Worm (Caenorhabditis elegans) whole organism, midembryonic: ENCODE measurements around the gene F45E1.4.

Experiments
- T22C8.4 ChIP-seq: fragments of 200-800 bp; sonication (Bioruptor generic); IDR thresholded peaks from 2 replicates; pipeline ENCODE4 v1.3.6; 2022; ENCODE audit warnings: missing genetic modification characterization, missing compliant biosample characterization
- cog-1 ChIP-seq: sonication (generic microtip); optimal IDR thresholded peaks from 2 replicates; lab custom pipeline; 2016; ENCODE audit warnings: missing genetic modification characterization, missing compliant biosample characterization
- flt-1 ChIP-seq: fragments of 200-800 bp; sonication (Bioruptor generic); IDR thresholded peaks from 2 replicates; pipeline ENCODE4 v1.3.6; 2022; ENCODE audit warnings: missing genetic modification characterization, missing compliant biosample characterization
- klf-2 ChIP-seq: fragments of 200-800 bp; sonication (Bioruptor generic); conservative IDR thresholded peaks from 2 replicates; pipeline ENCODE4 v1.3.6; 2022; ENCODE audit warnings: missing genetic modification reagents, missing genetic modification characterization, missing compliant biosample characterization
- med-1 ChIP-seq: sonication (generic microtip); optimal IDR thresholded peaks from 2 replicates; lab custom pipeline; 2017; ENCODE audit warnings: missing genetic modification characterization, mild to moderate bottlenecking, missing compliant biosample characterization, antibody characterized with exemption, missing genetic modification reagents; ENCODE audit not compliant: insufficient read depth
- ref-1 ChIP-seq: fragments of 200-800 bp; sonication (Bioruptor generic); conservative IDR thresholded peaks from 2 replicates; pipeline ENCODE4 v1.3.6; 2022; ENCODE audit warnings: missing genetic modification reagents, missing genetic modification characterization, missing compliant biosample characterization
- tab-1 ChIP-seq: fragments of 200-800 bp; sonication (Bioruptor generic); IDR thresholded peaks from 2 replicates; pipeline ENCODE4 v1.3.6; 2022; ENCODE audit warnings: missing genetic modification characterization, missing compliant biosample characterization
- ztf-23 ChIP-seq: fragments of 200-800 bp; sonication (Bioruptor generic); IDR thresholded peaks from 2 replicates; pipeline ENCODE4 v1.3.6; 2022; ENCODE audit warnings: missing genetic modification reagents, missing genetic modification characterization, missing compliant biosample characterization
- ztf-29 ChIP-seq: fragments of 200-800 bp; sonication (Bioruptor generic); IDR thresholded peaks from 2 replicates; pipeline ENCODE4 v1.3.6; 2022; ENCODE audit warnings: missing genetic modification reagents, missing genetic modification characterization, missing compliant biosample characterization

F45E1.4 gene

ce11 chrX:7985495-7986029 lies at the start of gene F45E1.4:
TSS of gene F45E1.4 (plus strand) at chrX:7985979.
- TF ChIP-seq cog-1 (tag; lab: Kevin White, UChicago), result no peak

ce11 chrX:7942675-7943074 lies 43.1 kb upstream of the F45E1.4 start:
- no peak for TF ChIP-seq ref-1

DNA sequence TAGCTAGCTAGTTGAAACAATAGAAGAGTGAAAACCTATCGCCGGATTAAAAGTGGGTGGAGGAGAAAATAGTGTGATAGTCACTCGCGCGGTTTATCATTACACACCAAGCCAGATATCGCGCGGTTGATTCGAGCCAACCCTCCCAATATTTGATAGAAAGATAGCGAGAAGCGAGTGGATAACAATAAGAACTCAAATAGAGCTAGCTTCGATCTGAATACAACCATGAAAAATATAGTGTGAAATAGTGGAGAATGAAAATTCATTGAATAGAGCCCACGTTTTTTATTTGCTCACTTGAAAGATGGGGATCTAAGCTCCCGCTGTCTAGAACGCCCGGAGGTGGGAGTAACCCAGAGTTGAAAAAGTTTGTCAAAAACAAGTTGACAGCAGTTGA lies 40.8 kb upstream of the F45E1.4 start, which contains the start of gene tnt-3:
Gene tnt-3 (minus strand): TSS at position 101 of the 400 bp plus-strand sequence.
- TF ChIP-seq flt-1 (no peak), T22C8.4 (no peak), cog-1 (tag; lab: Kevin White, UChicago) (no peak), ztf-29 (no peak)

ce11 chrX:7945438-7945837 lies 40.3 kb upstream of the F45E1.4 start:
- TF ChIP-seq tab-1 (GFP tag; lab: Robert Waterston, UW), result no peak
- TF ChIP-seq flt-1, result no peak
- TF ChIP-seq cog-1 (tag; lab: Kevin White, UChicago), result no peak
- no peak for TF ChIP-seq ref-1
- TF ChIP-seq T22C8.4, result no peak
- TF ChIP-seq ztf-23 (GFP tag; lab: Robert Waterston, UW), result no peak
- no peak for TF ChIP-seq med-1 (GFP tag; lab: Kevin White, UChicago)
- TF ChIP-seq ztf-29, result no peak
- no peak for TF ChIP-seq klf-2 (GFP tag; lab: Robert Waterston, UW)

DNA sequence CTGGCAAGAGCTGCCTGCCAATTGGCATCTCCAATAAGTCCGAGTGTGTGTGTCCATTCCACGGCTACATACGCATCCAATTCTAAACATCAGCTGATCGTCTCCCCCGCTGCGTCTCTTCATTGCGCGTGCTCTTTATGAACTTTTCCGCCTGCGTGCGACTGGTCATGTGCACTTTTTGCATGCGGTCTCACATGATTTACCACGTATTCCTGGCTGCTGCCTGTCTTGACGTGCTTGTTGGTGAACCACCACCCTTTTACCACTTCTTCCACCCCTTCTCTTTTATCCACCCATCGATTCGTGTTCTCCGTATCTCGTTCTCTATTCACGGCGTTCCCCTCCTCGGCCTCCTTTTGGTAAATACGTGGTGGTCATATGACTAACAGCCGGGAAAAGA lies 34.2 kb upstream of the F45E1.4 start:
- 0 out of 2 replicates have a peak, but pooled peaks have one; percentile 55 for TF ChIP-seq flt-1
- no peak for TF ChIP-seq ztf-29
- TF ChIP-seq ztf-23 (GFP tag; lab: Robert Waterston, UW), result peak; percentile 45; the same call in 1 of the 2 replicates
- TF ChIP-seq T22C8.4, result peak; percentile 26; the same call in 1 of the 2 replicates
- no peak for TF ChIP-seq med-1 (GFP tag; lab: Kevin White, UChicago)
- no peak for TF ChIP-seq ref-1
- TF ChIP-seq klf-2 (GFP tag; lab: Robert Waterston, UW), result no peak
- TF ChIP-seq tab-1 (GFP tag; lab: Robert Waterston, UW), result no peak
- peak; percentile 77 for TF ChIP-seq cog-1 (tag; lab: Kevin White, UChicago)

ce11 chrX:7952226-7953062 lies 33.3 kb upstream of the F45E1.4 start:
- TF ChIP-seq tab-1 (GFP tag; lab: Robert Waterston, UW), result no peak
- no peak for TF ChIP-seq klf-2 (GFP tag; lab: Robert Waterston, UW)
- no peak for TF ChIP-seq ref-1
- no peak for TF ChIP-seq ztf-29
- no peak for TF ChIP-seq med-1 (GFP tag; lab: Kevin White, UChicago)
- TF ChIP-seq flt-1, result no peak
- no peak for TF ChIP-seq ztf-23 (GFP tag; lab: Robert Waterston, UW)
- TF ChIP-seq T22C8.4, result no peak
- TF ChIP-seq cog-1 (tag; lab: Kevin White, UChicago), result no peak

- no peak for TF ChIP-seq T22C8.4
- no peak for TF ChIP-seq med-1 (GFP tag; lab: Kevin White, UChicago)
- no peak for TF ChIP-seq ztf-23 (GFP tag; lab: Robert Waterston, UW)
- no peak for TF ChIP-seq tab-1 (GFP tag; lab: Robert Waterston, UW)
- no peak for TF ChIP-seq cog-1 (tag; lab: Kevin White, UChicago)
- no peak for TF ChIP-seq flt-1
- TF ChIP-seq ztf-29, result no peak
Observed at ce11 chrX:7953063-7953337, 32.8 kb upstream of the F45E1.4 start.

DNA sequence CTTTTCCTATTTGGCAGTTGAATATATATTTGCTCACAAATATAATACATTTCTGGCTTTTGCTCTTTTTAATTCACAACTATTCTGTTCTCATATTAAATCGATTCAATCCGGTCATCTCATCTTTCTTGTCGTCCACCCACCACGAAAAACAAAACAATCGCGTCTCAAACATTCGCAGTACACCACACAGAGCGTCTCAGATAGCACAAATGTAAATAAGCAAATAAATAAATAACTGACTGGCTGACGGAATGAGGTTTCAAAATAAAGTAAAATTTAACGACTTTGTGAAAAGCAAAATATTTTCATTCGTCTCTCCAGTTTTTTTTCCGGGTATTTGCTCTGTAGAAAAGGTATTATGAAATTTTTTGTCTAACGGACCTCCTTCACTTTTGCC lies 32.1 kb upstream of the F45E1.4 start:
- TF ChIP-seq ztf-29, result no peak

- TF ChIP-seq tab-1 (GFP tag; lab: Robert Waterston, UW), result no peak
- TF ChIP-seq T22C8.4, result no peak
- no peak for TF ChIP-seq ztf-29
- no peak for TF ChIP-seq klf-2 (GFP tag; lab: Robert Waterston, UW)
- TF ChIP-seq ref-1, result no peak
Observed at ce11 chrX:7954328-7954727, 31.5 kb upstream of the F45E1.4 start, which contains the start of gene dct-1. TSS of gene dct-1 (plus strand) at chrX:7954354.

ce11 chrX:7956449-7956848 lies 29.3 kb upstream of the F45E1.4 start:
- TF ChIP-seq T22C8.4 (no peak), flt-1 (no peak), ztf-23 (GFP tag; lab: Robert Waterston, UW) (no peak), med-1 (GFP tag; lab: Kevin White, UChicago) (no peak), klf-2 (GFP tag; lab: Robert Waterston, UW) (no peak), ztf-29 (no peak), cog-1 (tag; lab: Kevin White, UChicago) (no peak), tab-1 (GFP tag; lab: Robert Waterston, UW) (no peak), ref-1 (no peak)

- TF ChIP-seq ref-1 (no peak), ztf-23 (GFP tag; lab: Robert Waterston, UW) (no peak), T22C8.4 (no peak), tab-1 (GFP tag; lab: Robert Waterston, UW) (no peak), ztf-29 (no peak), cog-1 (tag; lab: Kevin White, UChicago) (no peak), klf-2 (GFP tag; lab: Robert Waterston, UW) (no peak), med-1 (GFP tag; lab: Kevin White, UChicago) (no peak), flt-1 (no peak)
Observed at ce11 chrX:7958203-7958602, 27.6 kb upstream of the F45E1.4 start, which contains the start of gene sfxn-2. TSS of gene sfxn-2 (minus strand) at chrX:7958303.
